Worm (Caenorhabditis elegans) whole organism, dauer: Measurements from ENCODE around the gene F20D6.9.

Source experiments
- unc-62 ChIP-seq: sonication (generic microtip); optimal IDR thresholded peaks from 2 replicates; lab custom pipeline; 2017; ENCODE audit warnings: missing biosample characterization, missing genetic modification reagents, missing genetic modification characterization

Gene F20D6.9

DNA sequence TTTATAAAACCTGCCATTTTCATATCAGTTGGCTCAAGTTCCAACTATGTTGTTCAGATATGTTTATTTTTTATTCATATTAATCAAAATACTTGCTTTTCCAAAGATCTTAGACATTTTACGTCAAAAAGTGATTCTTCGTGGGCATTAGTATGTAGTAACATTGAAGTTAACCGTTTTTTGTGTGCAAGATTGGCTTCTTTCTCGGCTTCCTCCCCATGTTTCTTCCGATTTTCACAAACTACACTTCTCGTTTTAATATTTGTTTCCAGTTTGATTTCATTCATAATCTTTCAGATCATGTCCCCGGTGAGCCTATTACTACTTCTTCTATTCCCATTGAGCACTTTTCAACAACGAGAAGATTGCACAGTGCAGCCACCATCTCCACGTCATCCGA lies 19.8 kb downstream of the F20D6.9 start, which contains the start of gene sul-2:
TSS of gene sul-2 (plus strand) at position 301 of the 400 bp plus-strand sequence.
- TF ChIP-seq unc-62 (GFP tag; lab: Kevin White, UChicago), result no peak

- TF ChIP-seq unc-62 (GFP tag; lab: Kevin White, UChicago), result no peak
These were observed 21.5 kb downstream of the F20D6.9 start for ce11 chrV:8155743-8156142.

DNA sequence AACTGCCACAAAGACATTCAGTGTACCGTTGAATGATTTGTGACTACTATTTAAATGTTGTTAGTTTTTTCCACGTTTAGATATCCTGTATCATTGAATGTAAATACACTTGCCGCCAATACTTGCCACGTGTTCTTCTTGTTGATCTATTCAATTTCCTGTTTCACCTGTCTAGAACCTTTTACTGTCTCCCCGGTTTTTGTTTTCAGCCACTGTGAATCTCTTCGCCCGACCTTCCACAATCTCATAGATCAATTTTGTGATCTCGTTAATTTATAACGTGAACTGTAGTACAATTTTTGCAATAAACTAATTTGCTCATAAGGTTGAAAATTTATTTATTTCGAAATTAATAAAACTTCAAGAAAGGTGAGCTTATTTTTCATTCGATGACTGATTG lies 31.9 kb downstream of the F20D6.9 start, which contains the start of gene D1014.13:
TSS of gene D1014.13 (plus strand) at position 301 of the 400 bp plus-strand sequence.
- TF ChIP-seq unc-62 (GFP tag; lab: Kevin White, UChicago), result no peak

DNA sequence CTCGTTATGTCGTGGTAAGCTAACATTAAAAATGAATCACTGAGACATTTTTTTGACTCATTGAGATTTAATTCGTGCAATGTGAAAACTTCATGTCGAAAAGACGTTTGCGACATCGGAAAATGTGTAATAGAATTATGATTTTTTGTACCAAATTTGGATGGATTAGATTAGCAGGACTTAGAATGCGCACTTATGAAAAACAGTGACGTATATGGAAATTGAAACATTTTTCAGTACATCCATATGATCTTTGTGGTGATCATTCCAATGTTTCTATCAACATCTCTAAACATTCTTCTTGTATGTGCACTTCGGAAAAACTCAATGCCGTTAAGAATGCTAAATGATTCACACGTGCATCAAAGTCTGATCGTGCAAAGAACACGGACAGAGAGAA lies 32.7 kb downstream of the F20D6.9 start:
- no peak for TF ChIP-seq unc-62 (GFP tag; lab: Kevin White, UChicago)

DNA sequence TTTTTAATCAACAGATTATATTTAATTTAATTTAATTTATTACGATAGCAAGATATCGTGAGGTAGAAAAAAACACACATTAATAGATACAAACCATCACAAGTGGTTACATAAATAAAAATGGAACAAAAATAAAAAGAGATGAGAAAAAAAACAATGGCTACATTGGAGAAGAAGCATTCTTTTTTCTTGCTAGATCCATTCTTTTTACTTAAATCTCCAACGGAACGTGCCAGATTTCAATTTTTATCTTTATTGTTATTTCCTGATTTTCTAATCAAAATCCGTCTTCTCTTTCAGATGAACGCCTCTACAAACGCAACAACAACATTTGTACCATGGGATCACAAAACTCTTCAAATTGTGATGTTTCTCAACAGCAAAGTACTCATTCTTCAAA lies 33.6 kb downstream of the F20D6.9 start, which contains the start of gene D1014.2:
TSS of gene D1014.2 (plus strand) at position 301 of the 400 bp plus-strand sequence.
- TF ChIP-seq unc-62 (GFP tag; lab: Kevin White, UChicago), result no peak

ce11 chrV:8132926-8133325 lies 44.3 kb downstream of the F20D6.9 start, which contains the start of gene D1014.4:
TSS of gene D1014.4 (plus strand) at chrV:8133226.
- TF ChIP-seq unc-62 (GFP tag; lab: Kevin White, UChicago), result no peak

DNA sequence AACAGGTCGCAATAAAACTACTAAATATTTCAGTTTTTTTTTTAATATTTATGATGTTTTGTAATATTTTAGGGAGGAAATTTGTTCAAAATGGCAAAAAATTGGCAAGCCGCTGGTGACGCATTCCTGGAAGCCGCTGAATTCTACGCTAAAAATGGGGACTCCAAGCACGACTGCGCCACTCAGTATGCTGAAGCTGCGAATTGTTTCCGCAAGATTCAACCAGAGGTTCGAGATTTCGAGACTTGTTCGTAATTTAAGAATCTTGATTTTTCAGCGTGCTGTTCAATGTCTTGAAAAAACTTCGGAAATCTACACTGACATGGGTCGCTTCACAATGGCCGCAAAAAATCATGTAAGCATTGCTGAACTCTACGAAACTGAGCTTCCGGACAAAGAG lies 45.6 kb downstream of the F20D6.9 start:
- no peak for TF ChIP-seq unc-62 (GFP tag; lab: Kevin White, UChicago)

DNA sequence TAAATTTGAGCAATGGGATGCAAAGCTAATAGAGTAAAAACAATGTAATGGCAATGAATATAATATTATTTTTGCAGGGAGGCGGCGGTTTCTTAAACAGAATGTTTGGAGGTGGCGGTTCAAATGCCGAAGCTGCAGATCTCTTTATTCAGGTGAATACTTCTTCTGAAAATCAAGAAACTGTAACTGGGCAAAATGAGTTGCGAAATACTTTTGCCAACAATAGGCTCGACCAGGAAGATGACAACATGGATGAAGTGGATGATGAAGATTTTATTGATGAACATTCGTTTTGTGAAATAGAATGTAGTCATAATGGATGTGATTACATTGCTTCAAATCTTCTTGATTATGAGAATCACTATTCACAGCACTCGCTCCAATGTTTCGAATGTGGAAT lies 46.4 kb downstream of the F20D6.9 start:
- no peak for TF ChIP-seq unc-62 (GFP tag; lab: Kevin White, UChicago)

DNA sequence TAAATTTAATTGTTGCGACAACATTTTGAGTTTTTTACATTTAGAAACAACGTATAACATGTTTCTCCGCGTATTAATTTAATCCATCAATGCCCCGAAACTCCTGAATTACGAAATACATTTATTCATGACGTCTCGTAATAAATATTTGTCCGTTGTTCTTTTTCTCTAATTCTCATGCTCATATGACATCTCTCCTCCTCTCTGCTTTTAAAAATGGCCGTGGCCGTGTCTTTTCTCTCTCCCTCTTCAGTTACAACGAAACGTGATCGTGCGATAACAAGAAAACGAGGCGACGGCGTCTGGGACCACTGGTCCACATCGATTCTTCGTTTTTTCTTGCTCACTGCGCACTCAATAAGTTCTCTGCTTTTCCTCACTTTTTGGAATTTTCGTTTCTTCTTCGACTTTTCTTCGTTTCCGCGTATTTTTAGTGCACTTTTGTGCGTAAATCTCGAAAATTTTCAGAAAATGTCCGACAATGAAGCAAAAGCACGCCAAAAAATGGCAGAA lies 47.0 kb downstream of the F20D6.9 start, which contains the start of gene snap-1:
TSS of gene snap-1 (plus strand) at position 463 of the 513 bp plus-strand sequence.
- no peak for TF ChIP-seq unc-62 (GFP tag; lab: Kevin White, UChicago)

ce11 chrV:8129719-8130118 lies 47.5 kb downstream of the F20D6.9 start:
- no peak for TF ChIP-seq unc-62 (GFP tag; lab: Kevin White, UChicago)

ce11 chrV:8129252-8129651 lies 48.0 kb downstream of the F20D6.9 start, which contains the start of gene spr-1:
TSS of gene spr-1 (minus strand) at chrV:8129352.
- TF ChIP-seq unc-62 (GFP tag; lab: Kevin White, UChicago), result no peak
